Worm (Caenorhabditis elegans) whole organism, L4 larva: Measurements from ENCODE around the gene T21E8.5.

Source experiments
- D1046.2 ChIP-seq: fragments of 200-800 bp; sonication (Bioruptor generic); IDR thresholded peaks from 2 replicates; pipeline ENCODE4 v1.3.6; 2022; ENCODE audit warnings: missing genetic modification characterization, missing compliant biosample characterization
- aly-2 ChIP-seq: sonication (generic microtip); optimal IDR thresholded peaks from 2 replicates; lab custom pipeline; 2018; ENCODE audit warnings: missing biosample characterization, missing genetic modification characterization
- attf-4 ChIP-seq: sonication (generic microtip); optimal IDR thresholded peaks from 3 replicates; lab custom pipeline; 2017; ENCODE audit warnings: missing biosample characterization, missing genetic modification characterization
- dmd-8 ChIP-seq: fragments of 200-800 bp; sonication (Bioruptor generic); IDR thresholded peaks from 2 replicates; pipeline ENCODE4 v1.3.6; 2022; ENCODE audit warnings: missing genetic modification characterization, missing compliant biosample characterization
- dve-1 ChIP-seq: sonication (generic microtip); optimal IDR thresholded peaks from 2 replicates; lab custom pipeline; 2017; ENCODE audit warnings: antibody characterized with exemption, mild to moderate bottlenecking, missing genetic modification characterization, missing compliant biosample characterization; ENCODE audit not compliant: insufficient read depth
- egl-27 ChIP-seq: sonication (generic microtip); optimal IDR thresholded peaks from 3 replicates; lab custom pipeline; 2017; ENCODE audit warnings: missing biosample characterization, missing genetic modification reagents, missing genetic modification characterization
- fos-1 ChIP-seq: fragments of 150-350 bp; optimal IDR thresholded peaks from 2 replicates; lab custom pipeline; 2014; ENCODE audit warnings: missing biosample characterization, missing genetic modification characterization
- gei-8 ChIP-seq: fragments of 200-800 bp; sonication (Bioruptor generic); optimal IDR thresholded peaks from 2 replicates; lab custom pipeline; 2018; ENCODE audit warnings: mild to moderate bottlenecking, missing genetic modification characterization, missing compliant biosample characterization
- hlh-30 ChIP-seq: sonication (generic microtip); optimal IDR thresholded peaks from 2 replicates; lab custom pipeline; 2017; ENCODE audit warnings: antibody characterized with exemption, mild to moderate bottlenecking, missing genetic modification characterization, missing compliant biosample characterization; ENCODE audit not compliant: insufficient read depth
- lin-1 ChIP-seq: fragments of 200-800 bp; sonication (Bioruptor generic); IDR thresholded peaks from 2 replicates; pipeline ENCODE4 v1.3.6; 2022; ENCODE audit warnings: missing genetic modification reagents, missing genetic modification characterization, missing compliant biosample characterization
- lin-15B ChIP-seq: fragments of 150-350 bp; sonication (generic microtip); optimal IDR thresholded peaks from 3 replicates; lab custom pipeline; 2014; ENCODE audit warnings: missing biosample characterization, missing genetic modification characterization
- lin-39 ChIP-seq: fragments of 150-350 bp; optimal IDR thresholded peaks from 2 replicates; lab custom pipeline; 2014; ENCODE audit warnings: missing biosample characterization, missing genetic modification reagents, missing genetic modification characterization
- lir-3 ChIP-seq: sonication (generic microtip); optimal IDR thresholded peaks from 2 replicates; lab custom pipeline; 2016; ENCODE audit warnings: mild to moderate bottlenecking, missing genetic modification characterization, missing compliant biosample characterization
- lsy-2 ChIP-seq, 2 experiments: fragments of 150-350 bp in 1 of 2; sonication (generic microtip) in 1 of 2; optimal IDR thresholded peaks; 2 replicates each; lab custom pipeline; 2014 to 2017; ENCODE audit warnings: missing biosample characterization in 2 of 2, missing genetic modification characterization in 2 of 2
- madf-9 ChIP-seq: fragments of 200-800 bp; sonication (Bioruptor generic); conservative IDR thresholded peaks from 2 replicates; pipeline ENCODE4 v1.3.6; 2022; ENCODE audit warnings: missing genetic modification reagents, missing genetic modification characterization, missing compliant biosample characterization
- mep-1 ChIP-seq: fragments of 150-350 bp; sonication (generic microtip); optimal IDR thresholded peaks from 3 replicates; lab custom pipeline; 2014; ENCODE audit warnings: missing biosample characterization, missing genetic modification characterization
- nhr-10 ChIP-seq: fragments of 150-350 bp; optimal IDR thresholded peaks from 2 replicates; lab custom pipeline; 2014; ENCODE audit warnings: missing biosample characterization, missing genetic modification characterization
- nhr-42 ChIP-seq: fragments of 200-800 bp; sonication (Bioruptor generic); IDR thresholded peaks from 2 replicates; pipeline ENCODE4 v1.3.6; 2022; ENCODE audit warnings: missing genetic modification characterization, missing compliant biosample characterization
- nhr-6 ChIP-seq: fragments of 150-350 bp; optimal IDR thresholded peaks from 2 replicates; lab custom pipeline; 2014; ENCODE audit warnings: missing biosample characterization, missing genetic modification characterization
- pha-4 ChIP-seq, 2 experiments: fragments of 150-350 bp in 1 of 2; fragments of 200-800 bp in 1 of 2; sonication (Bioruptor generic) in 1 of 2; IDR thresholded peaks in 1 of 2; optimal IDR thresholded peaks in 1 of 2; 2 replicates each; pipeline versions ENCODE4 v1.3.6 to Lab custom; 2014 to 2022; ENCODE audit warnings: missing genetic modification characterization in 2 of 2, missing genetic modification reagents in 2 of 2, missing biosample characterization in 1 of 2, missing compliant biosample characterization in 1 of 2
- php-3 ChIP-seq: fragments of 200-800 bp; sonication (Bioruptor generic); IDR thresholded peaks from 2 replicates; pipeline ENCODE4 v1.3.6; 2022; ENCODE audit warnings: missing genetic modification reagents, missing genetic modification characterization, missing compliant biosample characterization
- pqm-1 ChIP-seq: sonication (generic microtip); optimal IDR thresholded peaks from 2 replicates; lab custom pipeline; 2017; ENCODE audit warnings: missing biosample characterization, missing genetic modification characterization
- rbr-2 ChIP-seq: sonication (generic microtip); optimal IDR thresholded peaks from 2 replicates; lab custom pipeline; 2016; ENCODE audit warnings: missing genotype, missing genetic modification characterization, missing compliant biosample characterization
- sdz-12 ChIP-seq: fragments of 200-800 bp; sonication (Bioruptor generic); optimal IDR thresholded peaks from 2 replicates; lab custom pipeline; 2018; ENCODE audit warnings: mild to moderate bottlenecking, missing genetic modification characterization, missing compliant biosample characterization
- set-16 ChIP-seq: fragments of 200-800 bp; sonication (Bioruptor generic); IDR thresholded peaks from 2 replicates; pipeline ENCODE4 v1.3.6; 2022; ENCODE audit warnings: missing genetic modification reagents, missing genetic modification characterization, missing compliant biosample characterization
- skn-1 ChIP-seq: fragments of 150-350 bp; optimal IDR thresholded peaks from 2 replicates; lab custom pipeline; 2014; ENCODE audit warnings: missing biosample characterization, missing genetic modification characterization
- snpc-1.2 ChIP-seq: fragments of 200-800 bp; sonication (Bioruptor generic); IDR thresholded peaks from 2 replicates; pipeline ENCODE4 v1.3.6; 2022; ENCODE audit warnings: missing genetic modification reagents, missing genetic modification characterization, missing compliant biosample characterization
- spr-1 ChIP-seq: sonication (generic microtip); optimal IDR thresholded peaks from 2 replicates; lab custom pipeline; 2016; ENCODE audit warnings: mild to moderate bottlenecking, missing genetic modification characterization, missing compliant biosample characterization
- tag-97 ChIP-seq: fragments of 200-800 bp; sonication (Bioruptor generic); IDR thresholded peaks from 2 replicates; pipeline ENCODE4 v1.3.6; 2022; ENCODE audit warnings: missing genetic modification characterization, missing compliant biosample characterization
- unc-130 ChIP-seq: sonication (generic microtip); optimal IDR thresholded peaks from 2 replicates; lab custom pipeline; 2016; ENCODE audit warnings: missing genetic modification reagents, missing genetic modification characterization, missing compliant biosample characterization
- unc-62 ChIP-seq, 3 experiments: fragments of 150-350 bp in 1 of 3; sonication (generic microtip); optimal IDR thresholded peaks in 2 of 3; peaks in 1 of 3; 1 replicate in 1 of 3; 2 replicates in 2 of 3; lab custom pipeline; 2014 to 2017; ENCODE audit warnings: missing biosample characterization in 3 of 3, missing genetic modification characterization in 3 of 3, missing genetic modification reagents in 3 of 3, missing genotype in 1 of 3
- zag-1 ChIP-seq: fragments of 150-350 bp; optimal IDR thresholded peaks from 2 replicates; lab custom pipeline; 2014; ENCODE audit warnings: missing biosample characterization, missing genetic modification characterization
- zfp-3 ChIP-seq: fragments of 200-800 bp; sonication (Bioruptor generic); conservative IDR thresholded peaks from 2 replicates; pipeline ENCODE4 v1.3.6; 2022; ENCODE audit warnings: missing genetic modification reagents, missing genetic modification characterization, missing compliant biosample characterization
- zip-2 ChIP-seq: fragments of 150-350 bp; optimal IDR thresholded peaks from 2 replicates; lab custom pipeline; 2014; ENCODE audit warnings: missing biosample characterization, missing genetic modification characterization
- ztf-11 ChIP-seq: fragments of 150-350 bp; optimal IDR thresholded peaks from 2 replicates; lab custom pipeline; 2014; ENCODE audit warnings: missing biosample characterization, missing genetic modification characterization
- ztf-7 ChIP-seq: fragments of 150-350 bp; optimal IDR thresholded peaks from 2 replicates; lab custom pipeline; 2014; ENCODE audit warnings: missing biosample characterization, missing genetic modification characterization

T21E8.5 gene

DNA sequence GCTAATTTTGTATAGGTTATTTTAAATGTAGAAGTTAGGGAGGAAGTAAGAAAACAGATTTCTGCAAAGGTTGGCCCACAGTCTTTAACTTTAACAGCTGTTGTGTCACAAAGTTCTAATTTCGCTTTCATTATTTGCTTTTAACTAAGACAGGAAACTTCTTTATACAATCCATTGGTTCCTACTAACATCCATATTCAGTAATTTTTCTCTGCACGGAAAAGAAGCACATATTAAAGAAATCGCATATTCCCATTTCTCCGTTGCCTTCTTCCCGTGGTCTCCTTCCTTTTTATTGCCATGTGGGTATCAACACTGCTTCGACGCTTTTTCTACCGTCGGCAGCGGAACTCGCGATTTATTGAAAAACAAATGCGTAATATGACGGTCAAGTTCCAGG lies 4.0 kb upstream of the T21E8.5 start, which contains the start of gene T21E8.6:
Gene T21E8.6, plus strand, starts transcription at position 301 of the 400 bp plus-strand sequence.
- TF ChIP-seq lin-1 (GFP tag; lab: Robert Waterston, UW) (no peak), unc-62 (GFP tag; optimal IDR thresholded peaks at IDR 0.05 in 1 of 2; lab: Kevin White, UChicago) (peak in 1 of 2 experiments; percentile 56), unc-62 (tag; optimal IDR thresholded peaks at IDR 0.05; lab: Kevin White, UChicago) (no peak), hlh-30 (tag; lab: Kevin White, UChicago) (no peak), dve-1 (tag; lab: Kevin White, UChicago) (no peak), egl-27 (tag; lab: Kevin White, UChicago) (no peak), rbr-2 (tag; lab: Kevin White, UChicago) (no peak)

DNA sequence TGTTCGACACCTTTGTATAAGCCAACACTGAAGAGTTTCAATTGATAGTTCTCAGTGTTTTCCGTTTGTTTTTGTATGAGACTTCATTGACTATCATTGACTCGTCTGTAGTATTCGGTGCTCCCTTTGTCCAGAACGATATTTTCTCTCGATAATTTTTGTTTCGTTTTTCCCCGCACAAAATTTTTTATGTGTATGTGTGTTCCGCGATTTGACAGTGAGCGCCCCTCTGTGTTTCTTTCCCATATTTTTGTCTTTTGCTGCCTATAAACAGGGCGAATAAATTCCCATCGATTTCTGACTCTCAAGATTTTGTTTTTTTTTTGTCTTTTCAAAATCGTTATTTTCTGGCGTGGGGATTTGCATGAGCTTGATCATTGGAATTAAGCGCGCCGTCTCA lies 2.8 kb upstream of the T21E8.5 start, which contains the start of gene T21E8.7:
Gene T21E8.7, plus strand, starts transcription at position 301 of the 400 bp plus-strand sequence.
- TF ChIP-seq hlh-30 (tag; lab: Kevin White, UChicago) (no peak), zag-1 (no peak), lir-3 (no peak), lsy-2 (tag; optimal IDR thresholded peaks at IDR 0.05; lab: Kevin White, UChicago) (no peak), sdz-12 (GFP tag; lab: Kevin White, UChicago) (no peak), tag-97 (GFP tag; lab: Robert Waterston, UW) (no peak), pha-4 (GFP tag; IDR thresholded peaks at IDR 0.05; lab: Robert Waterston, UW) (no peak), pha-4 (tag; optimal IDR thresholded peaks at IDR 0.05; lab: Kevin White, UChicago) (no peak), zip-2 (tag; lab: Kevin White, UChicago) (no peak), unc-62 (GFP tag; optimal IDR thresholded peaks at IDR 0.05 in 1 of 2; lab: Kevin White, UChicago) (no peak), unc-62 (tag; optimal IDR thresholded peaks at IDR 0.05; lab: Kevin White, UChicago) (no peak), nhr-6 (tag; lab: Kevin White, UChicago) (no peak), madf-9 (GFP tag; lab: Robert Waterston, UW) (no peak), attf-4 (tag; lab: Kevin White, UChicago) (no peak), dmd-8 (GFP tag; lab: Robert Waterston, UW) (no peak), D1046.2 (GFP tag; lab: Robert Waterston, UW) (no peak), lin-39 (tag; lab: Kevin White, UChicago) (no peak), pqm-1 (no peak), spr-1 (tag; lab: Kevin White, UChicago) (no peak), aly-2 (tag; lab: Kevin White, UChicago) (no peak), set-16 (GFP tag; lab: Robert Waterston, UW) (no peak), ztf-7 (no peak)

DNA sequence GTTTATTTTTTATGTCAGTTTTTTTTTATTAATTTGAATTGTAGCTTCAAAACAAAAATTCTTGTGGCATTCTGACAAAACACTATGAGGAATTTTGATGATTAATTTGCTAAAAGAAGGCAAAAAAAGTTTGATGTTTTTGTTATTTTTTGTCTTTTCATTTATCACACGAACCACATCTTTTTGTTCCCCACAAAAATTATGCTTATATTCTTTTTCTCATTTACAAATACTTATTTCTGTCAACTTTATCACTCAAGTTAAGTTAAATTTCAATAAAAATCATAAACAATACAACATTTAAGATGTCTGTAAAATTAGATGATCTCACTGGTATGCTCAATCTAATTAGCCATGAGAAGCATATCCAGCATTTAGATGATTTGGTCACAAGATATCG lies 2.2 kb downstream of the T21E8.5 start, which contains the start of gene F47B10.6:
Gene F47B10.6, plus strand, starts transcription at position 301 of the 400 bp plus-strand sequence.
- TF ChIP-seq nhr-10 (tag; lab: Kevin White, UChicago) (no peak), nhr-6 (tag; lab: Kevin White, UChicago) (no peak), mep-1 (no peak), fos-1 (tag; lab: Kevin White, UChicago) (no peak), ztf-11 (no peak), unc-130 (GFP tag; lab: Kevin White, UChicago) (no peak), snpc-1.2 (GFP tag; lab: Robert Waterston, UW) (no peak), attf-4 (tag; lab: Kevin White, UChicago) (no peak), pha-4 (GFP tag; IDR thresholded peaks at IDR 0.05; lab: Robert Waterston, UW) (no peak), pha-4 (tag; optimal IDR thresholded peaks at IDR 0.05; lab: Kevin White, UChicago) (no peak), skn-1 (tag; lab: Kevin White, UChicago) (no peak), zfp-3 (no peak), nhr-42 (no peak), gei-8 (GFP tag; lab: Kevin White, UChicago) (no peak), php-3 (GFP tag; lab: Robert Waterston, UW) (no peak), lin-15B (tag; lab: Kevin White, UChicago) (no peak)
